Worm (Caenorhabditis elegans) whole organism, L1 larva: Measurements from ENCODE around the gene M04C3.5.

ENCODE experiments used
- C34B4.2 ChIP-seq: sonication (generic microtip); optimal IDR thresholded peaks from 2 replicates; lab custom pipeline; 2017; ENCODE audit warnings: mild to moderate bottlenecking, missing genetic modification characterization, missing compliant biosample characterization
- elt-2 ChIP-seq: sonication (generic microtip); optimal IDR thresholded peaks from 2 replicates; lab custom pipeline; 2016; ENCODE audit warnings: missing genetic modification characterization, mild to moderate bottlenecking, inconsistent platforms, missing compliant biosample characterization, missing genetic modification reagents
- fkh-10 ChIP-seq: sonication (generic microtip); optimal IDR thresholded peaks from 2 replicates; lab custom pipeline; 2017; ENCODE audit warnings: missing biosample characterization, missing genetic modification reagents, missing genetic modification characterization
- grh-1 ChIP-seq: fragments of 200-800 bp; sonication (Bioruptor generic); IDR thresholded peaks from 2 replicates; pipeline ENCODE4 v1.3.6; 2022; ENCODE audit warnings: missing genetic modification reagents, missing genetic modification characterization, missing compliant biosample characterization
- irx-1 ChIP-seq: sonication (generic microtip); optimal IDR thresholded peaks from 2 replicates; lab custom pipeline; 2016; ENCODE audit warnings: missing genetic modification characterization, missing compliant biosample characterization
- mdl-1 ChIP-seq, 2 experiments: fragments of 150-350 bp; optimal IDR thresholded peaks; 2 replicates each; lab custom pipeline; 2014 to 2017; ENCODE audit warnings: missing biosample characterization in 2 of 2, missing genetic modification characterization in 2 of 2, inconsistent platforms in 1 of 2
- nhr-11 ChIP-seq: fragments of 150-350 bp; optimal IDR thresholded peaks from 2 replicates; lab custom pipeline; 2014; ENCODE audit warnings: missing biosample characterization, missing genetic modification characterization
- nhr-71 ChIP-seq: sonication (generic microtip); optimal IDR thresholded peaks from 2 replicates; lab custom pipeline; 2016; ENCODE audit warnings: mild to moderate bottlenecking, missing genetic modification characterization, moderate library complexity, missing compliant biosample characterization
- pqm-1 ChIP-seq: sonication (generic microtip); optimal IDR thresholded peaks from 3 replicates; lab custom pipeline; 2017; ENCODE audit warnings: missing biosample characterization, missing genetic modification characterization
- sptf-1 ChIP-seq: fragments of 150-350 bp; optimal IDR thresholded peaks from 2 replicates; lab custom pipeline; 2014; ENCODE audit warnings: missing biosample characterization, missing genetic modification characterization
- unc-130 ChIP-seq: fragments of 150-350 bp; optimal IDR thresholded peaks from 2 replicates; lab custom pipeline; 2017; ENCODE audit warnings: missing biosample characterization, missing genetic modification characterization, inconsistent platforms
- unc-62 ChIP-seq: fragments of 150-350 bp; optimal IDR thresholded peaks from 2 replicates; lab custom pipeline; 2014; ENCODE audit warnings: missing biosample characterization, missing genetic modification reagents, missing genetic modification characterization
- unc-86 ChIP-seq: sonication (generic microtip); optimal IDR thresholded peaks from 2 replicates; lab custom pipeline; 2016; ENCODE audit warnings: missing genetic modification characterization, missing compliant biosample characterization
- unc-98 ChIP-seq: fragments of 200-800 bp; sonication (Bioruptor generic); IDR thresholded peaks from 2 replicates; pipeline ENCODE4 v1.3.6; 2022; ENCODE audit warnings: missing genetic modification characterization, missing compliant biosample characterization

DNA sequence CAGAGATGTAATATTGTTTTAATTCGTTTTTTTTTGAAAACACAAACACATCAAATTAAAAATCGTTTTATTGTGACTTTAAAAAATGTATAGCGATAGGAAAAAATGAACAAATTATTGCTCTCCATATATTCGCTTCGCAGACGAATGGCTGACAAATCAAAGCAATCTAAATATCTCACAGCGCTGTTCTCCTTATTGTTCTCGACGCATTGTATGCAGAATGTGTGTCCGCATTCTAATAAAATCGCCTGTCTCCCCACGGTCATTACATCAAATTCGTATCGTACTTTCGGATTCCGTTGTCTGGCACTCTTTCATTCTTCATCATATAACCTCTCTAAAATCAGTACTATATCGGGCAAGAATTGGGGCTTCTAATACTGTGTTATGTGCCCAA, 28.3 kb downstream of the M04C3.5 start, which contains the start of gene Y43F8B.9:
- TF ChIP-seq irx-1 (tag; lab: Kevin White, UChicago) (no peak), unc-62 (GFP tag; lab: Kevin White, UChicago) (no peak), fkh-10 (GFP tag; lab: Kevin White, UChicago) (no peak), unc-86 (tag; lab: Kevin White, UChicago) (no peak), unc-98 (GFP tag; lab: Robert Waterston, UW) (no peak), unc-130 (tag; lab: Kevin White, UChicago) (no peak), grh-1 (GFP tag; lab: Robert Waterston, UW) (no peak), mdl-1 (tag; optimal IDR thresholded peaks at IDR 0.05; lab: Kevin White, UChicago) (no peak), sptf-1 (no peak), C34B4.2 (no peak), nhr-11 (no peak), pqm-1 (no peak), elt-2 (no peak), nhr-71 (tag; lab: Kevin White, UChicago) (no peak)
